Fruit fly (Drosophila melanogaster): Measurements from ENCODE around the gene goe.

dm6 chrX:16799914-16800313 lies 48.2 kb upstream of the goe start:
- no peak for TF ChIP-seq Mio (GFP tag; optimal IDR thresholded peaks at IDR 0.05)
- no peak for TF ChIP-seq jim (GFP tag; optimal IDR thresholded peaks at IDR 0.05)
- TF ChIP-seq Hr78 (GFP tag; optimal IDR thresholded peaks at IDR 0.05), result no peak
- TF ChIP-seq br (GFP tag; optimal IDR thresholded peaks at IDR 0.05), result no peak
- no peak for TF ChIP-seq Abd-B (GFP tag; optimal IDR thresholded peaks at IDR 0.05)
- TF ChIP-seq dmrt93B (GFP tag; optimal IDR thresholded peaks at IDR 0.05), result no peak

Data from whole organism, wandering third instar larva.